Worm (Caenorhabditis elegans): ENCODE data around the gene Y43F8C.11.

DNA sequence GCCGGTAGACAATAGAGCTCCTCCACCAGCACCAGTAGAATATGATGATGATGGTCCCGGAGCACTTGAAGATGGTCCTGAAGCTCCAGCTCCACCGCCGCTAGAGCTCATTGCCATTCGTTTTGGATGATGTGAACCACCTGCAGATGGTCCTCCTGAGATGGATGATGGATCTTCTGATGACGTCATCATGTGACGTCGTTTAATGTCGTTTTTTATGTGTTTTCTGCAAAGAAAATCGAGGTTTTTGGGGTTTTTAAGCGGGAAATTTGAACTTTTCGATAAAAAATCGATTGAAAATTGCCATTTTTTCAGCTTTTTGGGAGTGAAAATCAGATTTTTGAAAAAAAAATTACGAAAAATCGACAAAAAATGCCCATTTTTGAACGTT lies 33.9 kb upstream of the Y43F8C.11 start:
- TF ChIP-seq ama-1 (optimal IDR thresholded peaks at IDR 0.05) = no peak
- TF ChIP-seq tbx-2 (tag; optimal IDR thresholded peaks at IDR 0.05) = no peak
- no peak for TF ChIP-seq unc-62 (GFP tag; optimal IDR thresholded peaks at IDR 0.05)
- no peak for TF ChIP-seq mab-9 (GFP tag; IDR thresholded peaks at IDR 0.05)
- no peak for TF ChIP-seq mdl-1 (tag; optimal IDR thresholded peaks at IDR 0.05)
- no peak for TF ChIP-seq nhr-28 (tag; optimal IDR thresholded peaks at IDR 0.05)
- no peak for TF ChIP-seq lin-39 (tag; optimal IDR thresholded peaks at IDR 0.05)
- TF ChIP-seq nhr-20 (tag; optimal IDR thresholded peaks at IDR 0.05) = no peak
- TF ChIP-seq vab-15 (tag; optimal IDR thresholded peaks at IDR 0.05) = no peak
- no peak for TF ChIP-seq mep-1 (tag; optimal IDR thresholded peaks at IDR 0.05)
- no peak for TF ChIP-seq nhr-12 (tag; optimal IDR thresholded peaks at IDR 0.05)
- no peak for TF ChIP-seq ceh-82 (tag; optimal IDR thresholded peaks at IDR 0.05)

All from whole organism, L1 larva.